Worm (Caenorhabditis elegans): ENCODE data around the gene fbxc-42.
"Not testable (repeated sequence)": the region's sequence is repeated elsewhere in the genome, so short reads cannot be mapped to it uniquely, and the experiment has no call there.

The fbxc-42 gene

DNA sequence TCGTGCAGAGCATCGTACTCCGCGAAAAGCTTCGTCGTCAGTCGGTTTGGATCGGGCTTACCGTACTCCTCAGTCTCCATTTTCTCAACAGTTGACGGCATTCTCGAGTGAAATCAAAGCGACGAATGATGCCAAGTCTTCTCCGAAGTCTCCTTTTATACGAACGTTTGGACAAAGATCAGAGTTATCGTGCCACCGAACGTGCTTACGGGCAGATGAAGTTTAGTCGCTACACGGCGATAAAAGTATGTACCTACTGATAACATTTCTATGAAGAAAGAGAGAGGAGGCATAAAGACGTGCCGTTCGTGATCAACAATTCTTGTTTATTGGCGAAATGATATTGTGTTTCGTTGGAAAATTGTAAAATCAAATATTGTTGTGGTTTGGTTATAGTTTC lies 15.0 kb downstream of the fbxc-42 start, which contains the start of gene F45D11.14:
Gene F45D11.14, minus strand, starts transcription at position 101 of the 400 bp plus-strand sequence.
- TF ChIP-seq ceh-6 (GFP tag; optimal IDR thresholded peaks at IDR 0.05); ceh-48 (tag; optimal IDR thresholded peaks at IDR 0.05); pqm-1 (tag; optimal IDR thresholded peaks at IDR 0.05): not testable (repeated sequence)

DNA sequence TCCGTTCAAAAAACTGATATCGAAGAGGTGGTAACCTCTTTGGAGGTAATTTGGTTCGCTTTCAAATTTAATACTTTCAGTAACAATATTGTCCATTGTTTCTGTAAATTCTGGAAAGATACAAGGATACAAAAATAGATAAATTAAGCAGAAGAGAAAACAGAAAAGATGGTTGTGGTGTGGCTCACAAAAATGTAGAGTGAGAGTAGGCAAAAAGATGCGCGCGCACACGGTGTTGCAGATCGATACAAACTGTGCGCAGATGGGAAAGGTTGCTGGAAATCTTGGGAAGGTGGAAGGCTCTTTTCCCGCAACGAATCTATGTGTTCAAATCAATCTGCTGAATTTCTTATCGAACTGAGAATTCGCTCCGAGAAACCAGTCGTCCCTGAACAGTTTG lies 33.3 kb downstream of the fbxc-42 start, which contains the start of gene btb-11:
Gene btb-11, minus strand, starts transcription at position 101 of the 400 bp plus-strand sequence.
- TF ChIP-seq madf-2 (tag; optimal IDR thresholded peaks at IDR 0.05); K09A11.1 (tag; optimal IDR thresholded peaks at IDR 0.05; ENCODE audit: insufficient read depth); che-1 (tag; optimal IDR thresholded peaks at IDR 0.05): not testable (repeated sequence)

DNA sequence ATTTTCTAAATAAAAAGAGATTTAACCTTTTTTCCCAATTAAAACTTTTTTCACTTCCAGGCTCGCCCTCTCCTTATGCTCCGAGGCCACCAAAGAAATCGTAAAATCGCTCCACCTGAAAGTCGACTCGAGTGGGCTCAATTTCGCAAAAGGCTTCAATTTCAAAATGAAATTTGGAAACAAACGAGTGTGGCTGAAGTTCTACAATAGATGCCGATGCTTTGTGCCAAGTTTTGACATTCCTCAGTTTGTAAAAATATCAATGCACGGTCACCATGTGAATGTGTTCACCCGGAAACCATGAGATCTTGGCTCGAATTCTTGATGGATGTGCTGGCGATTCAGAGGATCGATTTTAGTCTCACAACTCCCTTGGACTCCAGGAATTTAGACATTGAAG lies 35.3 kb downstream of the fbxc-42 start, which contains the start of gene M01D1.12:
Gene M01D1.12, plus strand, starts transcription at position 301 of the 400 bp plus-strand sequence.
- no peak for TF ChIP-seq lin-11 (tag; optimal IDR thresholded peaks at IDR 0.05)
- no peak for TF ChIP-seq fkh-10 (GFP tag; optimal IDR thresholded peaks at IDR 0.05)
- TF ChIP-seq ceh-45 (GFP tag; IDR thresholded peaks at IDR 0.05): no peak
- no peak for TF ChIP-seq F13H6.1 (tag; optimal IDR thresholded peaks at IDR 0.05)
- no peak for TF ChIP-seq hlh-13 (GFP tag; optimal IDR thresholded peaks at IDR 0.05)
- no peak for TF ChIP-seq ahr-1 (tag; optimal IDR thresholded peaks at IDR 0.05)
- no peak for TF ChIP-seq unc-42 (tag; optimal IDR thresholded peaks at IDR 0.05)
- no peak for TF ChIP-seq syd-9 (tag; optimal IDR thresholded peaks at IDR 0.05)
- TF ChIP-seq ceh-9 (tag; optimal IDR thresholded peaks at IDR 0.05): no peak
- no peak for TF ChIP-seq pqm-1 (tag; optimal IDR thresholded peaks at IDR 0.05)
- TF ChIP-seq npax-4 (tag; optimal IDR thresholded peaks at IDR 0.05): no peak
- no peak for TF ChIP-seq C38D4.7 (GFP tag; optimal IDR thresholded peaks at IDR 0.05)
- TF ChIP-seq K02D7.2 (tag; optimal IDR thresholded peaks at IDR 0.05): no peak
- no peak for TF ChIP-seq nhr-11 (tag; optimal IDR thresholded peaks at IDR 0.05)
- no peak for TF ChIP-seq ceh-18 (tag; optimal IDR thresholded peaks at IDR 0.05)
- no peak for TF ChIP-seq unc-86 (tag; optimal IDR thresholded peaks at IDR 0.05)
- TF ChIP-seq ceh-6 (GFP tag; optimal IDR thresholded peaks at IDR 0.05): no peak
- no peak for TF ChIP-seq tbx-7 (tag; optimal IDR thresholded peaks at IDR 0.05)

DNA sequence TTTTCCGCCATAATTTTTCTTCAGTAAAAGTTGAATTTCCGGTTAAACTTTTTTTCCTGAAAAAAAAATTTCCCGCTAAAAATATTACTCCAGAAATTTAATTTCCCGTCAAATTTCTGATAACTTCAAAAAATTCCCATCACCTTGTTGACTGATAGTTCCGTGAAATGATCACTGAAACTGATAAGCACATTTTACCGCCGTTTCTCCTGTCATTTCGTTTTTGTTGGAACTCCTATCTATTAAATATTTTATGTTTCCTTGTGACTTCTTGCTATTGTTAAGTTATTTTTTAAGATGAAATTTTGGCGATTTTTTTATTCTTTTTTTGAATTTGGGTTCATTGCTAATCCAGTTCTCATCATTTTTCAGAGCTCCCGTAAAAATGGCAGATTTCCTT lies 37.2 kb downstream of the fbxc-42 start, which contains the start of gene math-34:
Gene math-34, plus strand, starts transcription at position 371 of the 400 bp plus-strand sequence.
- no peak for TF ChIP-seq lin-11 (tag; optimal IDR thresholded peaks at IDR 0.05)
- no peak for TF ChIP-seq C38D4.7 (GFP tag; optimal IDR thresholded peaks at IDR 0.05)
- TF ChIP-seq ceh-9 (tag; optimal IDR thresholded peaks at IDR 0.05): no peak
- TF ChIP-seq tbx-2 (tag; optimal IDR thresholded peaks at IDR 0.05): no peak
- no peak for TF ChIP-seq Y22D7AL.16 (tag; optimal IDR thresholded peaks at IDR 0.05)
- no peak for TF ChIP-seq mec-3 (tag; optimal IDR thresholded peaks at IDR 0.05; ENCODE audit: borderline replicate concordance)
- no peak for TF ChIP-seq K02D7.2 (tag; optimal IDR thresholded peaks at IDR 0.05)
- no peak for TF ChIP-seq ceh-30 (tag; optimal IDR thresholded peaks at IDR 0.05)
- TF ChIP-seq syd-9 (tag; optimal IDR thresholded peaks at IDR 0.05): no peak
- TF ChIP-seq fkh-10 (GFP tag; optimal IDR thresholded peaks at IDR 0.05): no peak
- no peak for TF ChIP-seq ceh-34 (tag; optimal IDR thresholded peaks at IDR 0.05)
- no peak for TF ChIP-seq hlh-13 (GFP tag; optimal IDR thresholded peaks at IDR 0.05)
- no peak for TF ChIP-seq sox-2 (GFP tag; IDR thresholded peaks at IDR 0.05)

DNA sequence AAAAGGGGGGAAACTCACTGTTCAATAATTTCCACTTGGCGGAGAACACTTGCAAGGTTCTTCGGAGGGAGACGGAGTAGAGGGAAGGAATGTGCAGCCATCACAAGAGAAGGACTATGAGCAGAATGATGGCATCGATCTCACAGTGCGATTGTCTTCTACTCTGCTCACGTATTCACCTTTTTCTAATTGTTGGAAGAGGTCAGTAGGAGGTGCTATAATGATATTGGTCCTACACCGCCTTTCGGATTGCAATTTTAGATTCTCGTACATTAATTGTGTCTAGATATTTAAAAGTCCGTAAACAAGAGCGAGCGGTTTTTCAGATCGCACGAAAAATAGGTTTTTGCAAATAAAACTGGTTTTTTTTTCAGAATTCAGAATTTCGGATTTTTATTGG lies 49.1 kb downstream of the fbxc-42 start, which contains the start of gene fbxb-39:
Gene fbxb-39, minus strand, starts transcription at position 101 of the 400 bp plus-strand sequence.
- TF ChIP-seq pat-9 (tag; optimal IDR thresholded peaks at IDR 0.05) (no peak), lin-11 (tag; optimal IDR thresholded peaks at IDR 0.05) (no peak), ceh-30 (tag; optimal IDR thresholded peaks at IDR 0.05) (no peak), fkh-6 (tag; optimal IDR thresholded peaks at IDR 0.05) (no peak), sox-2 (GFP tag; IDR thresholded peaks at IDR 0.05) (no peak), C08G9.2 (tag; optimal IDR thresholded peaks at IDR 0.05) (no peak), pros-1 (tag; optimal IDR thresholded peaks at IDR 0.05) (no peak), unc-55 (GFP tag; optimal IDR thresholded peaks at IDR 0.05) (no peak), hlh-8 (tag; optimal IDR thresholded peaks at IDR 0.05) (no peak), unc-86 (tag; optimal IDR thresholded peaks at IDR 0.05) (no peak), ceh-19 (GFP tag; optimal IDR thresholded peaks at IDR 0.05) (no peak), fax-1 (tag; optimal IDR thresholded peaks at IDR 0.05) (no peak), ttx-3 (tag; optimal IDR thresholded peaks at IDR 0.05) (no peak), unc-42 (tag; optimal IDR thresholded peaks at IDR 0.05) (no peak), tbx-2 (tag; optimal IDR thresholded peaks at IDR 0.05) (no peak), hlh-13 (GFP tag; optimal IDR thresholded peaks at IDR 0.05) (no peak), Y22D7AL.16 (tag; optimal IDR thresholded peaks at IDR 0.05) (no peak), sdc-2 (tag; optimal IDR thresholded peaks at IDR 0.05) (no peak), odd-2 (tag; optimal IDR thresholded peaks at IDR 0.05) (no peak)
